Fruit fly (Drosophila melanogaster): Measurements from ENCODE around the gene CG6138.

CG6138 gene

dm6 chr2L:10522174-10522893, 44.7 kb upstream of the CG6138 start:
- TF ChIP-seq Jra (GFP tag; optimal IDR thresholded peaks at IDR 0.05): no peak
- TF ChIP-seq HLH106 (tag; optimal IDR thresholded peaks at IDR 0.05): no peak
- no peak for TF ChIP-seq brk (GFP tag; optimal IDR thresholded peaks at IDR 0.05)
- TF ChIP-seq OdsH (GFP tag; optimal IDR thresholded peaks at IDR 0.05): no peak
- TF ChIP-seq Hnf4 (GFP tag; optimal IDR thresholded peaks at IDR 0.05): no peak
- no peak for TF ChIP-seq Myc (optimal IDR thresholded peaks at IDR 0.05)
- no peak for TF ChIP-seq usp (GFP tag; optimal IDR thresholded peaks at IDR 0.05)
- TF ChIP-seq GATAd (GFP tag; optimal IDR thresholded peaks at IDR 0.05): no peak
- no peak for TF ChIP-seq CrebA (GFP tag; optimal IDR thresholded peaks at IDR 0.05; ENCODE audit: borderline replicate concordance)
- no peak for TF ChIP-seq N (GFP tag; optimal IDR thresholded peaks at IDR 0.05)
- no peak for TF ChIP-seq fru (GFP tag; optimal IDR thresholded peaks at IDR 0.05)
- TF ChIP-seq Rel (GFP tag; optimal IDR thresholded peaks at IDR 0.05): no peak
- no peak for TF ChIP-seq Rel (tag; optimal IDR thresholded peaks at IDR 0.05)
- TF ChIP-seq CG32264 (GFP tag; optimal IDR thresholded peaks at IDR 0.05): no peak
- no peak for TF ChIP-seq h (GFP tag; optimal IDR thresholded peaks at IDR 0.05)
- no peak for TF ChIP-seq Vsx2 (GFP tag; optimal IDR thresholded peaks at IDR 0.05; ENCODE audit: partially characterized antibody)
- TF ChIP-seq foxo (GFP tag; optimal IDR thresholded peaks at IDR 0.05): no peak
- TF ChIP-seq Abd-B (GFP tag; optimal IDR thresholded peaks at IDR 0.05): no peak
- TF ChIP-seq sage (GFP tag; optimal IDR thresholded peaks at IDR 0.05): no peak
- no peak for TF ChIP-seq CG9705 (GFP tag; optimal IDR thresholded peaks at IDR 0.05)

dm6 chr2L:10526953-10527584, 40.0 kb upstream of the CG6138 start, which contains the start of gene Lip4:
Gene Lip4 (plus strand): TSS chr2L:10527572.
- TF ChIP-seq Myc (optimal IDR thresholded peaks at IDR 0.05) (no peak), GATAd (GFP tag; optimal IDR thresholded peaks at IDR 0.05) (no peak), CrebA (GFP tag; optimal IDR thresholded peaks at IDR 0.05; ENCODE audit: borderline replicate concordance) (no peak), dsf (GFP tag; optimal IDR thresholded peaks at IDR 0.05; ENCODE audit: borderline replicate concordance) (no peak), woc (GFP tag; optimal IDR thresholded peaks at IDR 0.05) (no peak), Hr78 (GFP tag; optimal IDR thresholded peaks at IDR 0.05) (no peak), CG32264 (GFP tag; optimal IDR thresholded peaks at IDR 0.05) (no peak), psq (GFP tag; optimal IDR thresholded peaks at IDR 0.05) (peak; percentile 37), sage (GFP tag; optimal IDR thresholded peaks at IDR 0.05) (no peak), jim (GFP tag; optimal IDR thresholded peaks at IDR 0.05) (no peak), br (GFP tag; optimal IDR thresholded peaks at IDR 0.05) (peak; percentile 22), fru (GFP tag; optimal IDR thresholded peaks at IDR 0.05) (peak; percentile 63), dmrt93B (GFP tag; optimal IDR thresholded peaks at IDR 0.05) (peak; percentile 11), Hr83 (GFP tag; optimal IDR thresholded peaks at IDR 0.05; ENCODE audit: poor library complexity, severe bottlenecking) (no peak), foxo (GFP tag; optimal IDR thresholded peaks at IDR 0.05) (peak in 1 of 2 experiments; percentile 62), usp (GFP tag; optimal IDR thresholded peaks at IDR 0.05) (no peak), HLH106 (tag; optimal IDR thresholded peaks at IDR 0.05) (peak; percentile 58), Mio (GFP tag; optimal IDR thresholded peaks at IDR 0.05) (no peak), lola (GFP tag; optimal IDR thresholded peaks at IDR 0.05) (no peak), Rel (GFP tag; optimal IDR thresholded peaks at IDR 0.05) (no peak), Rel (tag; optimal IDR thresholded peaks at IDR 0.05) (no peak), sv (GFP tag; optimal IDR thresholded peaks at IDR 0.05) (peak; percentile 61), Sp1 (GFP tag; optimal IDR thresholded peaks at IDR 0.05) (peak; percentile 42), Vsx2 (GFP tag; optimal IDR thresholded peaks at IDR 0.05; ENCODE audit: partially characterized antibody) (no peak), dl (GFP tag; optimal IDR thresholded peaks at IDR 0.05; ENCODE audit: insufficient read depth in 1 of 2, partially characterized antibody in 2 of 2) (no peak), h (GFP tag; optimal IDR thresholded peaks at IDR 0.05) (peak; percentile 44), rgr (GFP tag; optimal IDR thresholded peaks at IDR 0.05) (peak; percentile 45), N (GFP tag; optimal IDR thresholded peaks at IDR 0.05) (no peak), Jra (GFP tag; optimal IDR thresholded peaks at IDR 0.05) (peak; percentile 5), Dif (GFP tag; optimal IDR thresholded peaks at IDR 0.05; ENCODE audit: partially characterized antibody) (no peak), OdsH (GFP tag; optimal IDR thresholded peaks at IDR 0.05) (peak; percentile 46), tai (GFP tag; optimal IDR thresholded peaks at IDR 0.05) (no peak), Dfd (GFP tag; optimal IDR thresholded peaks at IDR 0.05) (peak; percentile 11), Abd-B (GFP tag; optimal IDR thresholded peaks at IDR 0.05) (no peak), ey (GFP tag; optimal IDR thresholded peaks at IDR 0.05) (peak; percentile 20), brk (GFP tag; optimal IDR thresholded peaks at IDR 0.05) (no peak), CG9705 (GFP tag; optimal IDR thresholded peaks at IDR 0.05) (no peak), pan (optimal IDR thresholded peaks at IDR 0.05) (no peak), Hnf4 (GFP tag; optimal IDR thresholded peaks at IDR 0.05) (peak; percentile 23)

All from whole organism, wandering third instar larva.